Worm (Caenorhabditis elegans) whole organism, L1 larva: ENCODE results near the gene Y80D4G.2.

Source experiments
- C04F5.9 ChIP-seq: sonication (generic microtip); optimal IDR thresholded peaks from 2 replicates; lab custom pipeline; 2016; ENCODE audit warnings: missing genetic modification characterization, missing compliant biosample characterization
- dpl-1 ChIP-seq, 3 experiments: fragments of 150-350 bp in 2 of 3; sonication (generic microtip) in 1 of 3; optimal IDR thresholded peaks; 2 replicates each; lab custom pipeline; 2014 to 2017; ENCODE audit warnings: missing biosample characterization in 3 of 3, missing genetic modification characterization in 3 of 3, missing genetic modification reagents in 3 of 3
- fos-1 ChIP-seq: fragments of 150-350 bp; optimal IDR thresholded peaks from 2 replicates; lab custom pipeline; 2014; ENCODE audit warnings: missing biosample characterization, missing genetic modification characterization
- hlh-17 ChIP-seq: fragments of 200-800 bp; sonication (Bioruptor generic); optimal IDR thresholded peaks from 2 replicates; lab custom pipeline; 2018; ENCODE audit warnings: missing genetic modification characterization, mild to moderate bottlenecking, missing compliant biosample characterization, moderate library complexity, borderline replicate concordance
- tbx-2 ChIP-seq: sonication (generic microtip); optimal IDR thresholded peaks from 2 replicates; lab custom pipeline; 2016; ENCODE audit warnings: missing genetic modification characterization, missing compliant biosample characterization

- TF ChIP-seq C04F5.9 (tag; lab: Kevin White, UChicago) (no peak), fos-1 (tag; lab: Kevin White, UChicago) (no peak), hlh-17 (GFP tag; lab: Kevin White, UChicago) (no peak), tbx-2 (tag; lab: Kevin White, UChicago) (no peak), dpl-1 (GFP tag; optimal IDR thresholded peaks at IDR 0.05; lab: Kevin White, UChicago) (peak in 1 of 3 experiments; percentile 18)
Measured at ce11 chrIII:7643084-7643483, 48.7 kb upstream of the Y80D4G.2 start, which contains the start of gene upp-1.
